Worm (Caenorhabditis elegans): Measurements from ENCODE around the gene Y14H12A.2.

Gene Y14H12A.2

DNA sequence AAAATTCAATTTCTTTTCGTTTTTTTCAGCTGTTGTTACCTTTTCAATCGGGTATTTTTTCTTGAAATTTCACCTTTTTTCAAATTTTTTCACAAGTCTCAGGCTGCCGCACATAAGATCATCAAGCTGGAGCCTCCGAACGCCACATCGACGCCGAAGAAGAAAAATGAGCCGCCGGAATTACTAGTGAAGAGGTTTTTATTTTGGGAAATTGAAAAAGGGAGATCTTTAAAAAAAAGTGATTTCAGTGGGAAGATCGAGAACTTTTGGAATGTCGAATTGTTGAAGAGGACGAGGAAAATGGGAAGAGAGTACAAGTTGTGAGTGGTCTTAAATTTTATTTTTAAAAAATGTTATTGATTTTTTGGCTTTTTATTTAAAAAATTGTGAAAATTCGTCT lies 39.4 kb downstream of the Y14H12A.2 start, which contains the start of gene sea-2:
sea-2 (plus strand) TSS at position 301 of the 400 bp plus-strand sequence.
- TF ChIP-seq madf-2 (tag; optimal IDR thresholded peaks at IDR 0.05) (no peak), lin-11 (tag; optimal IDR thresholded peaks at IDR 0.05) (no peak), C38D4.7 (GFP tag; optimal IDR thresholded peaks at IDR 0.05) (no peak), hlh-8 (tag; optimal IDR thresholded peaks at IDR 0.05) (no peak), C08G9.2 (tag; optimal IDR thresholded peaks at IDR 0.05) (no peak), elt-4 (tag; optimal IDR thresholded peaks at IDR 0.05) (no peak), unc-42 (tag; optimal IDR thresholded peaks at IDR 0.05) (no peak), syd-9 (tag; optimal IDR thresholded peaks at IDR 0.05) (no peak), nhr-11 (tag; optimal IDR thresholded peaks at IDR 0.05) (no peak), ceh-2 (tag; optimal IDR thresholded peaks at IDR 0.05) (no peak)

- no peak for TF ChIP-seq hlh-13 (GFP tag; optimal IDR thresholded peaks at IDR 0.05)
- TF ChIP-seq ceh-6 (GFP tag; optimal IDR thresholded peaks at IDR 0.05), result no peak
- no peak for TF ChIP-seq Y22D7AL.16 (tag; optimal IDR thresholded peaks at IDR 0.05)
These were observed 41.0 kb downstream of the Y14H12A.2 start for ce11 chrII:3948507-3948906.

- TF ChIP-seq nfya-1 (tag; optimal IDR thresholded peaks at IDR 0.05), result peak; percentile 82
- TF ChIP-seq fkh-10 (GFP tag; optimal IDR thresholded peaks at IDR 0.05), result no peak
These were observed 42.1 kb downstream of the Y14H12A.2 start for ce11 chrII:3947404-3947803.
